Fruit fly (Drosophila melanogaster): Measurements from ENCODE around the gene CG32445.
A peak's percentile ranks its signal among the peaks of the same experiment; 100 is the strongest.

CG32445 gene

dm6 chr3L:21604265-21604664 is 34.9 kb upstream of the CG32445 start (continued):
- TF ChIP-seq psq (GFP tag; optimal IDR thresholded peaks at IDR 0.05) (peak; percentile 27), Sox100B (GFP tag; optimal IDR thresholded peaks at IDR 0.05) (no peak), oc (tag; optimal IDR thresholded peaks at IDR 0.05) (no peak), CG17186 (GFP tag; optimal IDR thresholded peaks at IDR 0.05) (no peak), chinmo (GFP tag; IDR thresholded peaks at IDR 0.05; ENCODE audit: partially characterized antibody) (no peak), Kr (GFP tag; optimal IDR thresholded peaks at IDR 0.05) (no peak), CG11560 (tag; IDR thresholded peaks at IDR 0.05) (no peak; the same call in 2 of the 3 replicates), gcm2 (GFP tag; optimal IDR thresholded peaks at IDR 0.05) (no peak), slbo (GFP tag; IDR thresholded peaks at IDR 0.05) (peak; percentile 86), Bgb (GFP tag; IDR thresholded peaks at IDR 0.05; ENCODE audit: partially characterized antibody) (peak; percentile 82), Hmr (GFP tag; optimal IDR thresholded peaks at IDR 0.05) (peak; percentile 52), CG3995 (GFP tag; optimal IDR thresholded peaks at IDR 0.05) (no peak), pnt (GFP tag; optimal IDR thresholded peaks at IDR 0.05) (peak; percentile 75), CG12942 (GFP tag; optimal IDR thresholded peaks at IDR 0.05) (peak; percentile 35), CG5180 (GFP tag; optimal IDR thresholded peaks at IDR 0.05) (no peak), fd96Cb (tag; optimal IDR thresholded peaks at IDR 0.05) (peak; percentile 28), onecut (GFP tag; IDR thresholded peaks at IDR 0.05) (peak; percentile 46; the same call in 1 of the 2 replicates), CG32767 (GFP tag; IDR thresholded peaks at IDR 0.05) (0 out of 2 replicates have a peak, but pooled peaks have one; percentile 34), Sin3A (optimal IDR thresholded peaks at IDR 0.05) (no peak), CG10654 (GFP tag; optimal IDR thresholded peaks at IDR 0.05) (peak; percentile 50), CG10565 (GFP tag; optimal IDR thresholded peaks at IDR 0.05) (no peak), CG18476 (GFP tag; optimal IDR thresholded peaks at IDR 0.05) (no peak), yki (optimal IDR thresholded peaks at IDR 0.05) (peak; percentile 62), Dbx (GFP tag; IDR thresholded peaks at IDR 0.05) (peak; percentile 82), gfzf (GFP tag; optimal IDR thresholded peaks at IDR 0.05) (peak; percentile 1), Opbp (GFP tag; IDR thresholded peaks at IDR 0.05; ENCODE audit: partially characterized antibody) (peak; percentile 57; the same call in 1 of the 3 replicates), CG12659 (GFP tag; optimal IDR thresholded peaks at IDR 0.05) (no peak), CG12769 (tag; optimal IDR thresholded peaks at IDR 0.05) (no peak), H2.0 (GFP tag; IDR thresholded peaks at IDR 0.05) (0 out of 2 replicates have a peak, but pooled peaks have one; percentile 26), gsb-n (tag; optimal IDR thresholded peaks at IDR 0.05) (peak; percentile 17), CG6654 (GFP tag; optimal IDR thresholded peaks at IDR 0.05) (no peak), CG31441 (GFP tag; IDR thresholded peaks at IDR 0.05) (no peak), Fer3 (tag; optimal IDR thresholded peaks at IDR 0.05) (no peak), CG13894 (tag; optimal IDR thresholded peaks at IDR 0.05) (peak; percentile 15), CG2889 (GFP tag; IDR thresholded peaks at IDR 0.05) (0 out of 3 replicates have a peak, but pooled peaks have one; percentile 12), ase (GFP tag; IDR thresholded peaks at IDR 0.05) (peak; percentile 79), en (GFP tag; optimal IDR thresholded peaks at IDR 0.05) (peak; percentile 37), HLH54F (GFP tag; optimal IDR thresholded peaks at IDR 0.05) (peak; percentile 50), CG31365 (tag; optimal IDR thresholded peaks at IDR 0.05) (peak; percentile 40), h (optimal IDR thresholded peaks at IDR 0.05) (no peak), CG17385 (GFP tag; optimal IDR thresholded peaks at IDR 0.05) (peak; percentile 23), CG2116 (GFP tag; optimal IDR thresholded peaks at IDR 0.05) (no peak), CG30431 (GFP tag; optimal IDR thresholded peaks at IDR 0.05) (peak; percentile 21), ara (GFP tag; IDR thresholded peaks at IDR 0.05) (no peak), MESR4 (GFP tag; optimal IDR thresholded peaks at IDR 0.05) (no peak), Sox102F (GFP tag; optimal IDR thresholded peaks at IDR 0.05) (no peak), HHEX (GFP tag; optimal IDR thresholded peaks at IDR 0.05) (no peak), CG34422 (GFP tag; IDR thresholded peaks at IDR 0.05) (peak; percentile 61; the same call in 1 of the 3 replicates), CG8089 (GFP tag; optimal IDR thresholded peaks at IDR 0.05) (peak; percentile 79), CG16813 (GFP tag; IDR thresholded peaks at IDR 0.05; ENCODE audit: partially characterized antibody) (peak; percentile 54; the same call in 2 of the 3 replicates), CG10431 (GFP tag; optimal IDR thresholded peaks at IDR 0.05) (peak; percentile 82)
